Worm (Caenorhabditis elegans) whole organism, young adult: ENCODE results near the gene C01G6.2.

Experiments
- ceh-40 ChIP-seq: fragments of 200-800 bp; sonication (Bioruptor generic); IDR thresholded peaks from 2 replicates; pipeline ENCODE4 v1.3.6; 2022; ENCODE audit warnings: missing genetic modification characterization, missing compliant biosample characterization
- lin-26 ChIP-seq: fragments of 200-800 bp; sonication (Bioruptor generic); IDR thresholded peaks from 2 replicates; pipeline ENCODE4 v1.3.6; 2022; ENCODE audit warnings: missing genetic modification reagents, missing genetic modification characterization, missing compliant biosample characterization
- nfya-1 ChIP-seq: sonication (generic microtip); optimal IDR thresholded peaks from 2 replicates; lab custom pipeline; 2017; ENCODE audit warnings: antibody characterized with exemption, missing compliant biosample characterization, missing genetic modification characterization, borderline replicate concordance; ENCODE audit not compliant: insufficient read depth
- nfyb-1 ChIP-seq: fragments of 200-800 bp; sonication (Bioruptor generic); IDR thresholded peaks from 2 replicates; pipeline ENCODE4 v1.3.6; 2022; ENCODE audit warnings: missing genetic modification reagents, missing genetic modification characterization, missing compliant biosample characterization
- pha-4 ChIP-seq: fragments of 150-350 bp; sonication (generic microtip); optimal IDR thresholded peaks from 2 replicates; lab custom pipeline; 2014; ENCODE audit warnings: missing biosample characterization, missing genetic modification reagents, missing genetic modification characterization
- rpc-1 ChIP-seq, 2 experiments: fragments of 150-350 bp in 1 of 2; sonication (generic microtip) in 1 of 2; optimal IDR thresholded peaks; 2 replicates each; lab custom pipeline; 2014 to 2018; ENCODE audit warnings: missing biosample characterization in 1 of 2, missing genetic modification characterization in 1 of 2, missing genetic modification reagents in 1 of 2, missing genotype in 1 of 2
- tbx-9 ChIP-seq: sonication (generic microtip); optimal IDR thresholded peaks from 2 replicates; lab custom pipeline; 2016; ENCODE audit warnings: borderline replicate concordance, missing genetic modification characterization, inconsistent platforms, missing compliant biosample characterization
- unc-62 ChIP-seq: fragments of 150-350 bp; optimal IDR thresholded peaks from 2 replicates; lab custom pipeline; 2014; ENCODE audit warnings: missing biosample characterization, missing genetic modification reagents, missing genetic modification characterization
- ztf-6 ChIP-seq: fragments of 200-800 bp; sonication (Bioruptor generic); IDR thresholded peaks from 2 replicates; pipeline ENCODE4 v1.3.6; 2022; ENCODE audit warnings: missing genetic modification reagents, missing genetic modification characterization, missing compliant biosample characterization

ce11 chrII:9310204-9310603 lies 43.3 kb downstream of the C01G6.2 start, which contains the start of gene cam-1:
- TF ChIP-seq lin-26 (GFP tag; lab: Robert Waterston, UW) = no peak
- TF ChIP-seq tbx-9 (tag; lab: Kevin White, UChicago) = no peak
- TF ChIP-seq nfya-1 (tag; lab: Kevin White, UChicago) = no peak
- no peak for TF ChIP-seq unc-62 (GFP tag; lab: Kevin White, UChicago)
- no peak for TF ChIP-seq nfyb-1
- no peak for TF ChIP-seq ztf-6 (GFP tag; lab: Robert Waterston, UW)
- no peak for TF ChIP-seq rpc-1 (optimal IDR thresholded peaks at IDR 0.05; lab: Kevin White, UChicago)
- TF ChIP-seq rpc-1 (tag; optimal IDR thresholded peaks at IDR 0.05; lab: Kevin White, UChicago) = no peak
- no peak for TF ChIP-seq ceh-40 (GFP tag; lab: Robert Waterston, UW)
- no peak for TF ChIP-seq pha-4 (tag; lab: Kevin White, UChicago)
